Worm (Caenorhabditis elegans): ENCODE results near the gene K08B12.1.

- TF ChIP-seq nhr-11 (tag; optimal IDR thresholded peaks at IDR 0.05) (no peak), dve-1 (tag; optimal IDR thresholded peaks at IDR 0.05) (no peak), ceh-22 (tag; optimal IDR thresholded peaks at IDR 0.05) (no peak), lin-11 (tag; optimal IDR thresholded peaks at IDR 0.05) (no peak), ama-1 (optimal IDR thresholded peaks at IDR 0.05) (no peak), pax-1 (tag; optimal IDR thresholded peaks at IDR 0.05) (no peak), hlh-30 (tag; optimal IDR thresholded peaks at IDR 0.05; ENCODE audit: insufficient read depth) (no peak), C08G9.2 (tag; optimal IDR thresholded peaks at IDR 0.05) (no peak), ceh-30 (tag; optimal IDR thresholded peaks at IDR 0.05) (no peak), fkh-10 (GFP tag; optimal IDR thresholded peaks at IDR 0.05) (no peak), zip-5 (tag; optimal IDR thresholded peaks at IDR 0.05) (no peak), ceh-48 (tag; optimal IDR thresholded peaks at IDR 0.05) (no peak)
Observed at ce11 chrV:6288607-6289006, 29.4 kb downstream of the K08B12.1 start, which contains the start of gene K12B6.11.
